Worm (Caenorhabditis elegans) whole organism, L4 larva: ENCODE results near the gene C08E3.13.

ENCODE experiments used
- F44E2.7 ChIP-seq: fragments of 200-800 bp; sonication (Bioruptor generic); IDR thresholded peaks from 2 replicates; pipeline ENCODE4 v2.1.2; 2022; ENCODE audit warnings: missing genetic modification characterization, missing compliant biosample characterization
- ZK337.2 ChIP-seq: fragments of 200-800 bp; sonication (Bioruptor generic); IDR thresholded peaks from 2 replicates; pipeline ENCODE4 v1.3.6; 2022; ENCODE audit warnings: missing genetic modification reagents, missing genetic modification characterization, missing compliant biosample characterization
- lir-3 ChIP-seq: sonication (generic microtip); optimal IDR thresholded peaks from 2 replicates; lab custom pipeline; 2016; ENCODE audit warnings: mild to moderate bottlenecking, missing genetic modification characterization, missing compliant biosample characterization
- lsy-2 ChIP-seq, 2 experiments: fragments of 150-350 bp in 1 of 2; sonication (generic microtip) in 1 of 2; optimal IDR thresholded peaks; 2 replicates each; lab custom pipeline; 2014 to 2017; ENCODE audit warnings: missing biosample characterization in 2 of 2, missing genetic modification characterization in 2 of 2
- mxl-2 ChIP-seq: fragments of 200-800 bp; sonication (Bioruptor generic); conservative IDR thresholded peaks from 2 replicates; pipeline ENCODE4 v1.3.6; 2022; ENCODE audit warnings: missing genetic modification reagents, missing genetic modification characterization, missing compliant biosample characterization
- set-16 ChIP-seq: fragments of 200-800 bp; sonication (Bioruptor generic); IDR thresholded peaks from 2 replicates; pipeline ENCODE4 v1.3.6; 2022; ENCODE audit warnings: missing genetic modification reagents, missing genetic modification characterization, missing compliant biosample characterization
- skn-1 ChIP-seq: fragments of 150-350 bp; optimal IDR thresholded peaks from 2 replicates; lab custom pipeline; 2014; ENCODE audit warnings: missing biosample characterization, missing genetic modification characterization
- unc-62 ChIP-seq, 3 experiments: fragments of 150-350 bp in 1 of 3; sonication (generic microtip); optimal IDR thresholded peaks in 2 of 3; peaks in 1 of 3; 1 replicate in 1 of 3; 2 replicates in 2 of 3; lab custom pipeline; 2014 to 2017; ENCODE audit warnings: missing biosample characterization in 3 of 3, missing genetic modification characterization in 3 of 3, missing genetic modification reagents in 3 of 3, missing genotype in 1 of 3
- zfp-3 ChIP-seq: fragments of 200-800 bp; sonication (Bioruptor generic); conservative IDR thresholded peaks from 2 replicates; pipeline ENCODE4 v1.3.6; 2022; ENCODE audit warnings: missing genetic modification reagents, missing genetic modification characterization, missing compliant biosample characterization

DNA sequence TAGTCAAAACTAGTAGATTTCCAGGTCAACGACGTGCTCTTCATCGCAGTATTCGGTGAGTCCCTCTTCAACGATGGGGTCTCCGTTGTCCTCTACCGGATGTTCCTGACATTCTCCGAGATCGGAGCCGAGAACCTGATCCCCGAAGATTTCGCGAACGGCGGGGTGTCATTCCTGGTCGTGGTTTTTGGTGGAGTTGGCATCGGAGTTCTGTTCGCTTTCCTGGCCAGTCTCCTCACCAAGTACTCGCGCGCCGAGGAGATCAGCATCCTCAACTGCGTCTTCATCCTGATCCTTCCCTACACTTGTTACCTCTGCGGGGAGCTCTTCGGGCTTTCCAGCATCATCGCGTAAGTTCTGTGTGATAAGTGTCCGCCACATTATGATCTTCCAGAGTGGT lies 40.6 kb upstream of the C08E3.13 start:
- TF ChIP-seq zfp-3 (GFP tag; lab: Robert Waterston, UW), result no peak
- TF ChIP-seq lsy-2 (tag; optimal IDR thresholded peaks at IDR 0.05; lab: Kevin White, UChicago), result no peak
- peak; percentile 68; the same call in 1 of the 2 replicates for TF ChIP-seq set-16 (GFP tag; lab: Robert Waterston, UW)
- no peak for TF ChIP-seq lir-3 (tag; lab: Kevin White, UChicago)
- TF ChIP-seq F44E2.7, result no peak
- TF ChIP-seq ZK337.2, result no peak
- no peak for TF ChIP-seq unc-62 (GFP tag; optimal IDR thresholded peaks at IDR 0.05 in 1 of 2; lab: Kevin White, UChicago)
- TF ChIP-seq unc-62 (tag; optimal IDR thresholded peaks at IDR 0.05; lab: Kevin White, UChicago), result no peak
- no peak for TF ChIP-seq mxl-2
- no peak for TF ChIP-seq skn-1
